Fruit fly (Drosophila melanogaster) whole organism, embryonic: ENCODE data around the gene alphaKap4.

Source experiments
- ATbp ChIP-seq: fragments of 200-800 bp; sonication (Bioruptor generic); optimal IDR thresholded peaks from 2 replicates; lab custom pipeline; 2017; ENCODE audit warnings: missing biosample characterization, mild to moderate bottlenecking, missing genetic modification characterization, missing genetic modification reagents
- B-H1 ChIP-seq: fragments of 200-800 bp; sonication (Bioruptor generic); IDR thresholded peaks from 3 replicates; pipeline ENCODE4 v1.3.6; 2022; ENCODE audit warnings: missing biosample characterization, missing genetic modification characterization
- CG10979 ChIP-seq: fragments of 200-800 bp; sonication (Bioruptor generic); optimal IDR thresholded peaks from 2 replicates; lab custom pipeline; 2018; ENCODE audit warnings: missing biosample characterization, mild to moderate bottlenecking, missing genetic modification characterization, moderate library complexity
- CG11093 ChIP-seq: fragments of 200-800 bp; sonication (Bioruptor generic); IDR thresholded peaks from 3 replicates; pipeline ENCODE4 v1.3.6; 2022; ENCODE audit warnings: missing biosample characterization, missing genetic modification characterization
- CG12299 ChIP-seq: fragments of 200-800 bp; sonication (Bioruptor generic); optimal IDR thresholded peaks from 2 replicates; lab custom pipeline; 2018; ENCODE audit warnings: missing biosample characterization, mild to moderate bottlenecking, missing genetic modification characterization
- CG13296 ChIP-seq: fragments of 200-800 bp; sonication (Bioruptor generic); optimal IDR thresholded peaks from 3 replicates; lab custom pipeline; 2018; ENCODE audit warnings: missing biosample characterization, mild to moderate bottlenecking, missing genetic modification characterization
- CG14441 ChIP-seq: fragments of 200-800 bp; sonication (Bioruptor generic); IDR thresholded peaks from 2 replicates; pipeline ENCODE4 v1.3.6; 2022; ENCODE audit warnings: missing biosample characterization, missing genetic modification characterization
- CG14667 ChIP-seq: fragments of 200-800 bp; sonication (Bioruptor generic); IDR thresholded peaks from 2 replicates; pipeline ENCODE4 v1.3.6; 2022; ENCODE audit warnings: missing biosample characterization, missing genetic modification characterization
- CG15011 ChIP-seq: fragments of 200-800 bp; sonication (Bioruptor generic); optimal IDR thresholded peaks from 3 replicates; lab custom pipeline; 2018; ENCODE audit warnings: missing biosample characterization, mild to moderate bottlenecking, missing genetic modification characterization
- CG15479 ChIP-seq: fragments of 200-800 bp; sonication (Bioruptor generic); optimal IDR thresholded peaks from 3 replicates; lab custom pipeline; 2019; ENCODE audit warnings: missing biosample characterization, mild to moderate bottlenecking, missing genetic modification characterization, moderate library complexity
- CG17186 ChIP-seq: fragments of 200-800 bp; sonication (Bioruptor generic); optimal IDR thresholded peaks from 3 replicates; lab custom pipeline; 2017; ENCODE audit warnings: missing biosample characterization, missing genetic modification reagents, missing genetic modification characterization
- CG17568 ChIP-seq: fragments of 200-800 bp; sonication (Bioruptor generic); optimal IDR thresholded peaks from 2 replicates; lab custom pipeline; 2018; ENCODE audit warnings: missing biosample characterization, mild to moderate bottlenecking, missing genetic modification characterization, moderate library complexity
- CG31224 ChIP-seq: fragments of 200-800 bp; sonication (Bioruptor generic); IDR thresholded peaks from 2 replicates; pipeline ENCODE4 v1.3.6; 2022; ENCODE audit warnings: missing biosample characterization, missing genetic modification characterization
- CG31388 ChIP-seq: fragments of 200-800 bp; sonication (Bioruptor generic); optimal IDR thresholded peaks from 2 replicates; lab custom pipeline; 2016; ENCODE audit warnings: missing biosample characterization, missing genetic modification characterization
- CG31441 ChIP-seq: fragments of 200-800 bp; sonication (Bioruptor generic); IDR thresholded peaks from 2 replicates; pipeline ENCODE4 v1.3.6; 2022; ENCODE audit warnings: missing biosample characterization, missing genetic modification characterization
- CG5180 ChIP-seq: fragments of 200-800 bp; sonication (Bioruptor generic); optimal IDR thresholded peaks from 3 replicates; lab custom pipeline; 2017; ENCODE audit warnings: missing biosample characterization, missing genetic modification characterization, mild to moderate bottlenecking, moderate library complexity, missing genetic modification reagents
- CG6654 ChIP-seq: fragments of 200-800 bp; sonication (Bioruptor generic); optimal IDR thresholded peaks from 2 replicates; lab custom pipeline; 2017; ENCODE audit warnings: missing biosample characterization, mild to moderate bottlenecking, missing genetic modification characterization
- CG6683 ChIP-seq: fragments of 200-800 bp; sonication (Bioruptor generic); optimal IDR thresholded peaks from 2 replicates; lab custom pipeline; 2017; ENCODE audit warnings: missing biosample characterization, mild to moderate bottlenecking, missing genetic modification characterization, missing genetic modification reagents
- CG7357 ChIP-seq: fragments of 200-800 bp; sonication (Bioruptor generic); IDR thresholded peaks from 3 replicates; pipeline ENCODE4 v1.3.6; 2022; ENCODE audit warnings: missing biosample characterization, missing genetic modification characterization
- CG8388 ChIP-seq: fragments of 200-800 bp; sonication (Bioruptor generic); optimal IDR thresholded peaks from 2 replicates; lab custom pipeline; 2019; ENCODE audit warnings: missing biosample characterization, mild to moderate bottlenecking, missing genetic modification characterization, moderate library complexity
- CG8924 ChIP-seq: fragments of 200-800 bp; optimal IDR thresholded peaks from 3 replicates; lab custom pipeline; 2019; ENCODE audit warnings: missing biosample characterization, mild to moderate bottlenecking, missing genetic modification characterization, moderate library complexity
- CHES-1-like ChIP-seq: fragments of 200-800 bp; sonication (Bioruptor generic); optimal IDR thresholded peaks from 2 replicates; lab custom pipeline; 2016; ENCODE audit warnings: missing biosample characterization, missing genetic modification characterization
- D19A ChIP-seq: fragments of 200-800 bp; optimal IDR thresholded peaks from 3 replicates; lab custom pipeline; 2019; ENCODE audit warnings: missing biosample characterization, mild to moderate bottlenecking, missing genetic modification characterization, moderate library complexity
- Dip2 ChIP-seq: fragments of 200-800 bp; sonication (Bioruptor generic); IDR thresholded peaks from 2 replicates; pipeline ENCODE4 v1.3.6; 2022; ENCODE audit warnings: missing biosample characterization, missing genetic modification characterization
- E2f1 ChIP-seq: fragments of 200-800 bp; sonication (Bioruptor generic); IDR thresholded peaks from 2 replicates; pipeline ENCODE4 v1.3.6; 2022; ENCODE audit warnings: missing biosample characterization, missing genetic modification characterization
- ERR ChIP-seq: fragments of 200-800 bp; sonication (Bioruptor generic); optimal IDR thresholded peaks from 2 replicates; lab custom pipeline; 2016; ENCODE audit warnings: missing biosample characterization, missing genetic modification characterization
- Gsc ChIP-seq: fragments of 200-800 bp; sonication (Bioruptor generic); IDR thresholded peaks from 2 replicates; pipeline ENCODE4 v1.3.6; 2022; ENCODE audit warnings: missing biosample characterization, missing genetic modification characterization
- Gug ChIP-seq: fragments of 200-800 bp; sonication (Bioruptor generic); IDR thresholded peaks from 4 replicates; pipeline ENCODE4 v1.3.6; 2022; ENCODE audit warnings: missing biosample characterization, missing genetic modification characterization
- HLHmδ ChIP-seq: fragments of 200-800 bp; sonication (Bioruptor generic); optimal IDR thresholded peaks from 2 replicates; lab custom pipeline; 2018; ENCODE audit warnings: missing biosample characterization, mild to moderate bottlenecking, missing genetic modification characterization, moderate library complexity
- Med ChIP-seq: fragments of 200-800 bp; sonication (Bioruptor generic); peaks from one replicate; lab custom pipeline; 2016; ENCODE audit warnings: missing biosample characterization, missing genetic modification characterization, mild to moderate bottlenecking, inconsistent platforms, moderate library complexity
- Neu2 ChIP-seq: fragments of 200-800 bp; sonication (Bioruptor generic); optimal IDR thresholded peaks from 3 replicates; lab custom pipeline; 2016; ENCODE audit warnings: missing biosample characterization, missing genetic modification characterization, borderline replicate concordance
- Rfx ChIP-seq: fragments of 200-800 bp; sonication (Bioruptor generic); IDR thresholded peaks from 2 replicates; pipeline ENCODE4 v1.3.6; 2022; ENCODE audit warnings: missing biosample characterization, missing genetic modification characterization
- Side ChIP-seq: fragments of 200-800 bp; sonication (Bioruptor generic); optimal IDR thresholded peaks from 2 replicates; lab custom pipeline; 2016; ENCODE audit warnings: missing biosample characterization, missing genetic modification characterization
- Spps ChIP-seq: fragments of 200-800 bp; sonication (Bioruptor generic); optimal IDR thresholded peaks from 2 replicates; lab custom pipeline; 2018; ENCODE audit warnings: missing biosample characterization, mild to moderate bottlenecking, missing genetic modification characterization
- abd-A ChIP-seq: fragments of 200-800 bp; sonication (Bioruptor generic); optimal IDR thresholded peaks from 3 replicates; lab custom pipeline; 2019; ENCODE audit warnings: missing biosample characterization, mild to moderate bottlenecking, missing genetic modification characterization, moderate library complexity
- chinmo ChIP-seq: fragments of 200-800 bp; sonication (Bioruptor generic); IDR thresholded peaks from 4 replicates; pipeline ENCODE4 v1.3.6; 2022; ENCODE audit warnings: missing biosample characterization, missing genetic modification characterization; ENCODE audit not compliant: partially characterized antibody
- da ChIP-seq: fragments of 200-800 bp; sonication (Bioruptor generic); optimal IDR thresholded peaks from 2 replicates; lab custom pipeline; 2016; ENCODE audit warnings: missing biosample characterization, missing genetic modification characterization
- eyg ChIP-seq: fragments of 200-800 bp; sonication (Bioruptor generic); optimal IDR thresholded peaks from 3 replicates; lab custom pipeline; 2016; ENCODE audit warnings: missing biosample characterization, missing genetic modification characterization
- fd102C ChIP-seq: fragments of 200-800 bp; sonication (Bioruptor generic); optimal IDR thresholded peaks from 2 replicates; lab custom pipeline; 2018; ENCODE audit warnings: missing biosample characterization, mild to moderate bottlenecking, missing genetic modification characterization, moderate library complexity
- fd64A ChIP-seq: fragments of 200-800 bp; sonication (Bioruptor generic); optimal IDR thresholded peaks from 3 replicates; lab custom pipeline; 2018; ENCODE audit warnings: missing biosample characterization, mild to moderate bottlenecking, missing genetic modification characterization
- gcm2 ChIP-seq: fragments of 200-800 bp; sonication (Bioruptor generic); optimal IDR thresholded peaks from 2 replicates; lab custom pipeline; 2016; ENCODE audit warnings: missing biosample characterization, missing genetic modification characterization
- hb ChIP-seq: fragments of 200-800 bp; sonication (Bioruptor generic); IDR thresholded peaks from 3 replicates; pipeline ENCODE4 v1.3.6; 2022; ENCODE audit warnings: missing biosample characterization, missing genetic modification characterization; ENCODE audit not compliant: partially characterized antibody
- jing ChIP-seq: fragments of 200-800 bp; sonication (Bioruptor generic); optimal IDR thresholded peaks from 2 replicates; lab custom pipeline; 2018; ENCODE audit warnings: missing biosample characterization, mild to moderate bottlenecking, missing genetic modification characterization
- odd ChIP-seq: fragments of 200-800 bp; sonication (Bioruptor generic); optimal IDR thresholded peaks from 2 replicates; lab custom pipeline; 2017; ENCODE audit warnings: missing biosample characterization, mild to moderate bottlenecking, missing genetic modification characterization
- salm ChIP-seq: fragments of 200-800 bp; sonication (Bioruptor generic); optimal IDR thresholded peaks from 2 replicates; lab custom pipeline; 2018; ENCODE audit warnings: missing biosample characterization, mild to moderate bottlenecking, missing genetic modification characterization
- sc ChIP-seq, 3 experiments: fragments of >200 bp in 2 of 3; fragments of 200-800 bp in 1 of 3; sonication (Bioruptor generic) in 1 of 3; optimal IDR thresholded peaks; 2 replicates in 2 of 3; 3 replicates in 1 of 3; lab custom pipeline; 2017; ENCODE audit warnings: mild to moderate bottlenecking in 1 of 3, missing biosample characterization in 1 of 3, missing genetic modification characterization in 1 of 3, missing genetic modification reagents in 1 of 3
- sd ChIP-seq: fragments of 200-800 bp; sonication (Bioruptor generic); optimal IDR thresholded peaks from 3 replicates; lab custom pipeline; 2018; ENCODE audit warnings: missing biosample characterization, mild to moderate bottlenecking, missing genetic modification characterization, moderate library complexity
- tgo ChIP-seq: fragments of 200-800 bp; sonication (Bioruptor generic); IDR thresholded peaks from 3 replicates; pipeline ENCODE4 v1.3.6; 2022; ENCODE audit warnings: missing biosample characterization, missing genetic modification characterization
- zen2 ChIP-seq: fragments of 200-800 bp; sonication (Bioruptor generic); IDR thresholded peaks from 3 replicates; pipeline ENCODE4 v1.3.6; 2022; ENCODE audit warnings: missing biosample characterization, missing genetic modification characterization; ENCODE audit not compliant: partially characterized antibody

alphaKap4 gene

DNA sequence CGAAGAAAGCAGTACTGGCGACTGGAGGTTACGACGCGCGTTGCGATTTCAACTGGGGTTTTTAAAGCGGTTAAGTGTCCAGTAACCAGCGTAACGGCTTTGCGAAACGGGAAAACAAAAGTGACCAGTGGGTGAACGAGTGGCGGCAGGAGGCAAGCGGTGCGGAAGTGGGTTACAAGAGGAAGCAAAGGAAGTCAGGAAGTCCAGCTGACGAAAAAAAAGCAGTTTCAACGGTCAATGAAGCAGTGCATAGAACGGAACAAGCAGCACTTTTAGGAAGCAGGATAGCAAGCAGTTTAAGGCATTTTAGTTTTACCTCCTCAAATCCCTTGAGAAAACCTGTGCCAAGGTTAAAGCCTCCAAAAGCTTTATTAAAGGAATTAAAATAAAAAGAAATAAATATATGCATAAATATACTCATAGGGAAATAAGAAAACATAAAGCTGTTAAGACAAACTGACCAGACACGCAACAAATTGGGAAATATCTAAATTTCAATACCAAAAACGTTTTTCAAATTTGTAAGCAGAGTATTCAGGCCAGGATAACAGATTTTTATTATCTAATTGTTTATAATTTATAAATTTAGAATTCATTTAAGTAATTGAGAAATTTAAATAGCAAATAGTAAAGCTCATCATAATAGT is 48.4 kb upstream of the alphaKap4 start, which contains the start of gene CG6592 (continued):
- TF ChIP-seq CG8924 (tag; lab: Kevin White, UChicago) (peak; percentile 4), CG31388 (GFP tag; lab: Kevin White, UChicago) (no peak), B-H1 (GFP tag; lab: Robert Waterston, UW) (no peak), gcm2 (GFP tag; lab: Kevin White, UChicago) (no peak), CG5180 (GFP tag; lab: Kevin White, UChicago) (no peak), CG15479 (GFP tag; lab: Kevin White, UChicago) (peak; percentile 25), jing (GFP tag; lab: Kevin White, UChicago) (peak; percentile 5), Dip2 (GFP tag; lab: Robert Waterston, UW) (no peak), CG7357 (GFP tag; lab: Robert Waterston, UW) (no peak), tgo (no peak), ERR (GFP tag; lab: Kevin White, UChicago) (no peak), CG31224 (GFP tag; lab: Robert Waterston, UW) (no peak), eyg (GFP tag; lab: Kevin White, UChicago) (no peak), zen2 (no peak), fd64A (GFP tag; lab: Kevin White, UChicago) (no peak)

DNA sequence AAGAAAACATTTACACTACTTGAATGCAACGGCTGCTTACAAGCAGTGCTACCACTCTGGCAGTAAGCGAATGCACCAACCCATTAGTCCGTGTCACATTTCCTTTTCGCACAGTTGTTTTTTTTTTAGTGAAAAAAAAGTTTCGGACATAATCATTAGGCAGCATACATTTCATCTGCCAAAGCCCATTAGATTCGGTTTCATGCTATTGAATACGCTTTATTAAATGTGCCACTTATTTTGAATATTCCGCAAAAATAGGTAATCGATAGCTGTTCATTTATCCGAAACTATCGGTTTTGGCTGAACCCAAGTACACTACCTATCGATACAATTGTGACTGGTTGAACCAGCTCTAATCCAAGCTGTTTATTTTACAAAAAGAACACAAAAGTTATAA is 44.0 kb upstream of the alphaKap4 start, which contains the start of gene tant:
Gene tant (plus strand): TSS at position 334 of the 400 bp plus-strand sequence.
- TF ChIP-seq HLHmδ, result no peak
- TF ChIP-seq Gug (GFP tag; lab: Robert Waterston, UW), result no peak
- no peak for TF ChIP-seq CG15011 (GFP tag; lab: Kevin White, UChicago)
- TF ChIP-seq CHES-1-like, result peak; percentile 53
- TF ChIP-seq sd, result no peak
- TF ChIP-seq da (GFP tag; lab: Kevin White, UChicago), result no peak
- peak; percentile 24; the same call in 1 of the 4 replicates for TF ChIP-seq chinmo
- TF ChIP-seq Spps (tag; lab: Kevin White, UChicago), result no peak
- peak; percentile 40; the same call in 1 of the 2 replicates for TF ChIP-seq Rfx (GFP tag; lab: Robert Waterston, UW)
- no peak for TF ChIP-seq D19A (tag; lab: Kevin White, UChicago)
- TF ChIP-seq ATbp (GFP tag; lab: Kevin White, UChicago), result no peak
- no peak for TF ChIP-seq CG14441 (GFP tag; lab: Robert Waterston, UW)
- no peak for TF ChIP-seq CG11093 (GFP tag; lab: Robert Waterston, UW)
- TF ChIP-seq CG6654 (GFP tag; lab: Kevin White, UChicago), result no peak
- no peak for TF ChIP-seq CG6683 (GFP tag; lab: Kevin White, UChicago)
- no peak for TF ChIP-seq sc (optimal IDR thresholded peaks at IDR 0.05; lab: Kevin White, UChicago)
- no peak for TF ChIP-seq sc (GFP tag; optimal IDR thresholded peaks at IDR 0.05; lab: Kevin White, UChicago)
- no peak for TF ChIP-seq Gsc (GFP tag; lab: Robert Waterston, UW)
- no peak for TF ChIP-seq E2f1 (GFP tag; lab: Robert Waterston, UW)
- peak; percentile 81 for TF ChIP-seq hb (GFP tag; lab: Robert Waterston, UW)
- no peak for TF ChIP-seq CG14667 (GFP tag; lab: Robert Waterston, UW)
- TF ChIP-seq CG12299 (tag; lab: Kevin White, UChicago), result no peak
- peak; percentile 8 for TF ChIP-seq Side (GFP tag; lab: Kevin White, UChicago)
- no peak for TF ChIP-seq CG17568 (GFP tag; lab: Kevin White, UChicago)
- peak; percentile 65 for TF ChIP-seq Med (GFP tag; lab: Kevin White, UChicago)
- TF ChIP-seq CG31441, result no peak
- no peak for TF ChIP-seq abd-A
- no peak for TF ChIP-seq odd (GFP tag; lab: Kevin White, UChicago)
- no peak for TF ChIP-seq CG13296 (GFP tag; lab: Kevin White, UChicago)
- TF ChIP-seq salm, result no peak
- no peak for TF ChIP-seq CG8388 (GFP tag; lab: Kevin White, UChicago)
- peak; percentile 72 for TF ChIP-seq CG17186
- TF ChIP-seq Neu2 (GFP tag; lab: Kevin White, UChicago), result no peak
- TF ChIP-seq fd102C (GFP tag; lab: Kevin White, UChicago), result no peak
- peak; percentile 12 for TF ChIP-seq CG10979 (tag; lab: Kevin White, UChicago)
